Fruit fly (Drosophila melanogaster) whole organism, embryonic: ENCODE measurements around the gene CG5262.

Experiments
- Aef1 ChIP-seq: fragments of 200-800 bp; sonication (Bioruptor generic); IDR thresholded peaks from 3 replicates; pipeline ENCODE4 v1.3.6; 2022; ENCODE audit warnings: missing biosample characterization, missing genetic modification characterization
- CG1024 ChIP-seq: fragments of 200-800 bp; sonication (Bioruptor generic); IDR thresholded peaks from 2 replicates; pipeline ENCODE4 v1.3.6; 2022; ENCODE audit warnings: missing biosample characterization, missing genetic modification characterization
- CG15696 ChIP-seq: fragments of 200-800 bp; sonication (Bioruptor generic); optimal IDR thresholded peaks from 2 replicates; lab custom pipeline; 2019; ENCODE audit warnings: missing biosample characterization, mild to moderate bottlenecking, missing genetic modification characterization, moderate library complexity
- CG17612 ChIP-seq: fragments of 200-800 bp; sonication (Bioruptor generic); IDR thresholded peaks from 2 replicates; pipeline ENCODE4 v1.3.6; 2022; ENCODE audit warnings: missing biosample characterization, missing genetic modification characterization
- CG17912 ChIP-seq: fragments of 200-800 bp; sonication (Bioruptor generic); optimal IDR thresholded peaks from 2 replicates; lab custom pipeline; 2018; ENCODE audit warnings: missing biosample characterization, mild to moderate bottlenecking, missing genetic modification characterization
- CG2199 ChIP-seq: fragments of 200-800 bp; sonication (Bioruptor generic); IDR thresholded peaks from 3 replicates; pipeline ENCODE4 v1.3.6; 2022; ENCODE audit warnings: missing biosample characterization, missing genetic modification characterization
- CG2202 ChIP-seq: fragments of 200-800 bp; sonication (Bioruptor generic); optimal IDR thresholded peaks from 2 replicates; lab custom pipeline; 2018; ENCODE audit warnings: missing biosample characterization, mild to moderate bottlenecking, missing genetic modification characterization
- CG2712 ChIP-seq: fragments of 200-800 bp; optimal IDR thresholded peaks from 3 replicates; lab custom pipeline; 2019; ENCODE audit warnings: missing biosample characterization, mild to moderate bottlenecking, missing genetic modification characterization, moderate library complexity
- CG3065 ChIP-seq: fragments of 200-800 bp; sonication (Bioruptor generic); optimal IDR thresholded peaks from 2 replicates; lab custom pipeline; 2016; ENCODE audit warnings: missing biosample characterization, missing genetic modification characterization
- CG32767 ChIP-seq: fragments of 200-800 bp; sonication (Bioruptor generic); IDR thresholded peaks from 2 replicates; pipeline ENCODE4 v1.3.6; 2022; ENCODE audit warnings: missing biosample characterization, missing genetic modification characterization
- CG34376 ChIP-seq: fragments of 200-800 bp; sonication (Bioruptor generic); optimal IDR thresholded peaks from 2 replicates; lab custom pipeline; 2018; ENCODE audit warnings: missing biosample characterization, mild to moderate bottlenecking, missing genetic modification characterization
- CG5245 ChIP-seq: fragments of 200-800 bp; sonication (Bioruptor generic); optimal IDR thresholded peaks from 3 replicates; lab custom pipeline; 2016; ENCODE audit warnings: missing biosample characterization, missing genetic modification characterization
- CG6654 ChIP-seq: fragments of 200-800 bp; sonication (Bioruptor generic); optimal IDR thresholded peaks from 2 replicates; lab custom pipeline; 2017; ENCODE audit warnings: missing biosample characterization, mild to moderate bottlenecking, missing genetic modification characterization
- CG7271 ChIP-seq: fragments of 200-800 bp; sonication (Bioruptor generic); optimal IDR thresholded peaks from 2 replicates; lab custom pipeline; 2018; ENCODE audit warnings: missing biosample characterization, mild to moderate bottlenecking, missing genetic modification characterization, moderate library complexity
- CG7357 ChIP-seq: fragments of 200-800 bp; sonication (Bioruptor generic); IDR thresholded peaks from 3 replicates; pipeline ENCODE4 v1.3.6; 2022; ENCODE audit warnings: missing biosample characterization, missing genetic modification characterization
- CG9215 ChIP-seq: fragments of 200-800 bp; sonication (Bioruptor generic); IDR thresholded peaks from 2 replicates; pipeline ENCODE4 v1.3.6; 2022; ENCODE audit warnings: missing biosample characterization, missing genetic modification characterization
- CG9932 ChIP-seq: fragments of 200-800 bp; sonication (Bioruptor generic); IDR thresholded peaks from 2 replicates; pipeline ENCODE4 v1.3.6; 2022; ENCODE audit warnings: missing biosample characterization, missing genetic modification characterization
- Chrac-16 ChIP-seq: fragments of 200-800 bp; sonication (Bioruptor generic); optimal IDR thresholded peaks from 3 replicates; lab custom pipeline; 2016; ENCODE audit warnings: missing biosample characterization, missing genetic modification characterization
- Deaf1 ChIP-seq: fragments of 200-800 bp; optimal IDR thresholded peaks from 3 replicates; lab custom pipeline; 2019; ENCODE audit warnings: missing biosample characterization, mild to moderate bottlenecking, missing genetic modification characterization, moderate library complexity
- Dp ChIP-seq: fragments of 200-800 bp; sonication (Bioruptor generic); optimal IDR thresholded peaks from 2 replicates; lab custom pipeline; 2018; ENCODE audit warnings: missing biosample characterization, mild to moderate bottlenecking, missing genetic modification characterization, moderate library complexity
- E2f2 ChIP-seq: fragments of 200-800 bp; sonication (Bioruptor generic); IDR thresholded peaks from 2 replicates; pipeline ENCODE4 v1.3.6; 2022; ENCODE audit warnings: missing biosample characterization, missing genetic modification characterization
- Hey ChIP-seq: fragments of 200-800 bp; sonication (Bioruptor generic); optimal IDR thresholded peaks from 3 replicates; lab custom pipeline; 2018; ENCODE audit warnings: missing biosample characterization, mild to moderate bottlenecking, missing genetic modification characterization
- Sry-β ChIP-seq: fragments of 200-800 bp; sonication (Bioruptor generic); optimal IDR thresholded peaks from 2 replicates; lab custom pipeline; 2018; ENCODE audit warnings: missing biosample characterization, mild to moderate bottlenecking, missing genetic modification characterization, moderate library complexity
- aop ChIP-seq: fragments of 200-800 bp; sonication (Bioruptor generic); IDR thresholded peaks from 2 replicates; pipeline ENCODE4 v1.3.6; 2022; ENCODE audit warnings: missing biosample characterization, missing genetic modification characterization
- bab2 ChIP-seq: fragments of 200-800 bp; sonication (Bioruptor generic); optimal IDR thresholded peaks from 2 replicates; lab custom pipeline; 2016; ENCODE audit warnings: missing biosample characterization, missing genetic modification characterization
- bbx ChIP-seq: fragments of 200-800 bp; sonication (Bioruptor generic); IDR thresholded peaks from 2 replicates; pipeline ENCODE4 v1.3.6; 2022; ENCODE audit warnings: missing biosample characterization, missing genetic modification characterization; ENCODE audit not compliant: partially characterized antibody
- chm ChIP-seq: fragments of 200-800 bp; sonication (Bioruptor generic); IDR thresholded peaks from 2 replicates; pipeline ENCODE4 v1.3.6; 2022; ENCODE audit warnings: missing biosample characterization, missing genetic modification characterization
- dysf ChIP-seq: fragments of 200-800 bp; sonication (Bioruptor generic); IDR thresholded peaks from 3 replicates; pipeline ENCODE4 v1.3.6; 2022; ENCODE audit warnings: missing biosample characterization, missing genetic modification characterization
- fd102C ChIP-seq: fragments of 200-800 bp; sonication (Bioruptor generic); optimal IDR thresholded peaks from 2 replicates; lab custom pipeline; 2018; ENCODE audit warnings: missing biosample characterization, mild to moderate bottlenecking, missing genetic modification characterization, moderate library complexity
- fru ChIP-seq: fragments of >200 bp; optimal IDR thresholded peaks from 2 replicates; lab custom pipeline; 2017
- grau ChIP-seq: fragments of 200-800 bp; optimal IDR thresholded peaks from 3 replicates; lab custom pipeline; 2019; ENCODE audit warnings: missing biosample characterization, mild to moderate bottlenecking, missing genetic modification characterization, moderate library complexity
- hb ChIP-seq: fragments of 200-800 bp; sonication (Bioruptor generic); IDR thresholded peaks from 3 replicates; pipeline ENCODE4 v1.3.6; 2022; ENCODE audit warnings: missing biosample characterization, missing genetic modification characterization; ENCODE audit not compliant: partially characterized antibody
- hbn ChIP-seq: fragments of 200-800 bp; sonication (Bioruptor generic); IDR thresholded peaks from 2 replicates; pipeline ENCODE4 v1.3.6; 2022; ENCODE audit warnings: missing biosample characterization, missing genetic modification characterization; ENCODE audit not compliant: partially characterized antibody
- jing ChIP-seq: fragments of 200-800 bp; sonication (Bioruptor generic); optimal IDR thresholded peaks from 2 replicates; lab custom pipeline; 2018; ENCODE audit warnings: missing biosample characterization, mild to moderate bottlenecking, missing genetic modification characterization
- lmd ChIP-seq: fragments of 200-800 bp; sonication (Bioruptor generic); IDR thresholded peaks from 2 replicates; pipeline ENCODE4 v1.3.6; 2022; ENCODE audit warnings: missing biosample characterization, missing genetic modification characterization
- lov ChIP-seq, 2 experiments: fragments of 200-800 bp in 1 of 2; fragments of >200 bp in 1 of 2; sonication (Bioruptor generic) in 1 of 2; IDR thresholded peaks in 1 of 2; optimal IDR thresholded peaks in 1 of 2; 2 replicates in 1 of 2; 3 replicates in 1 of 2; pipeline versions ENCODE4 v1.3.6 to Lab custom; 2017 to 2022; ENCODE audit warnings: missing biosample characterization in 1 of 2, missing genetic modification characterization in 1 of 2
- pan ChIP-seq, 4 experiments: fragments of >200 bp in 3 of 4; fragments of 200-800 bp in 1 of 4; sonication (Bioruptor generic) in 1 of 4; optimal IDR thresholded peaks in 3 of 4; IDR thresholded peaks in 1 of 4; 2 replicates each; pipeline versions ENCODE4 v1.3.6 to Lab custom; 2017 to 2022; ENCODE audit warnings: missing biosample characterization in 2 of 4, missing genetic modification characterization in 2 of 4, mixed read lengths in 1 of 4
- schlank ChIP-seq: fragments of 200-800 bp; sonication (Bioruptor generic); optimal IDR thresholded peaks from 2 replicates; lab custom pipeline; 2018; ENCODE audit warnings: missing biosample characterization, mild to moderate bottlenecking, missing genetic modification characterization
- stc ChIP-seq: fragments of 200-800 bp; sonication (Bioruptor generic); IDR thresholded peaks from 2 replicates; pipeline ENCODE4 v1.3.6; 2022; ENCODE audit warnings: missing biosample characterization, missing genetic modification characterization
- tio ChIP-seq: fragments of 200-800 bp; sonication (Bioruptor generic); optimal IDR thresholded peaks from 2 replicates; lab custom pipeline; 2017; ENCODE audit warnings: missing biosample characterization, missing genetic modification characterization, inconsistent platforms
- toy ChIP-seq: fragments of 200-800 bp; sonication (Bioruptor generic); IDR thresholded peaks from 2 replicates; pipeline ENCODE4 v1.3.6; 2022; ENCODE audit warnings: missing biosample characterization, missing genetic modification characterization
- trem ChIP-seq: fragments of 200-800 bp; optimal IDR thresholded peaks from 3 replicates; lab custom pipeline; 2019; ENCODE audit warnings: missing biosample characterization, mild to moderate bottlenecking, missing genetic modification characterization, moderate library complexity
- tx ChIP-seq: fragments of 200-800 bp; sonication (Bioruptor generic); optimal IDR thresholded peaks from 2 replicates; lab custom pipeline; 2016; ENCODE audit warnings: missing biosample characterization, missing genetic modification characterization
- vnd ChIP-seq: fragments of 200-800 bp; sonication (Bioruptor generic); IDR thresholded peaks from 3 replicates; pipeline ENCODE4 v1.3.6; 2022; ENCODE audit warnings: missing biosample characterization, missing genetic modification characterization; ENCODE audit not compliant: partially characterized antibody
- wor ChIP-seq: fragments of 200-800 bp; sonication (Bioruptor generic); IDR thresholded peaks from 2 replicates; pipeline ENCODE4 v1.3.6; 2022; ENCODE audit warnings: missing biosample characterization, missing genetic modification characterization
- zfh1 ChIP-seq: fragments of 200-800 bp; sonication (Bioruptor generic); IDR thresholded peaks from 3 replicates; pipeline ENCODE4 v1.3.6; 2022; ENCODE audit warnings: missing biosample characterization, missing genetic modification characterization
- zfh2 ChIP-seq: fragments of 200-800 bp; sonication (Bioruptor generic); optimal IDR thresholded peaks from 2 replicates; lab custom pipeline; 2016; ENCODE audit warnings: missing biosample characterization, missing genetic modification characterization

The CG5262 gene

DNA sequence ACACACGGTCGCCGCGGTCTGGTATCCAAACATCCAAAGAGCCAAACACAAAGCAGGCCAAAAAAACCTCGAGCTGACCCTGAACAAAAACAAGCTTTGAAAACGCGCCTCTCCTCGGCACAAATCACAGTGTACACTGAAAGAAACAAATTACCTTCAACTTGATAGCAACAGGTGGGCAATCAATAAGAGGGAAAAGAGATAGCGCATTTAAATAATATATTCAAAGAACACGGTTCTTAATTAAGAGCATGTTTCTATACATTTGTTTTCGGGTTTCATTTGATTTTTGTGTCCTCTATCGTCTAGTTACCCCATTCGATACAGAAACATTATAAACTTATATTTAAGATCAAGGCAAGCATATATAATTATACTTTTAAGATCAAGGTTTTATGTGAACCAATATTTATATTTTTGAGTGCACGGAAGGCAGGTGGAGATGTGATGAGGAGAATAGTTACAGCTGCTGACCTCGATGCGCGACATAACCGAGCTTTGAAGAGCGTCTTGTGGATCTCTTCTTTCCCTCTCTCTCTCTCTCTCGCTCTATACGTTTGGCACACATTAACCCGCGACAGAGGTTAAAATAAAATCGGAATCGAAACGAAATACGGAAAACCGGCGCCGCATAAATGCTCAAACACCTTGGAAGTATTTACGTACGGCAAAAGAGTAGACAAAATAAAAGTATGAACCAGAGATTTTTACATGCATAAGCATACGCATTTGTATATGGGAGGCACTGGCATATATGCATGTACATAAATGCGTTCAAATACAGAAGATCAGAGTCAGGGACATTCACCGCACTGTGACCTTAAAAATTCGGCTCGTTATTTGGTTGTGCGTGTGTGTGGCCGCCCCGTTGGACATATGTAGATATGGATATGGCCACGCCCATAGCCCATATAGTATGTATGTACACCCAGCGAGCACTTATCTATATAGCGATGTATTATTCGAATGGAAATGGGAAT lies 31.7 kb downstream of the CG5262 start (continued):
- TF ChIP-seq CG34376 (GFP tag; lab: Kevin White, UChicago) (peak; percentile 71), CG6654 (GFP tag; lab: Kevin White, UChicago) (peak; percentile 47), Hey (tag; lab: Kevin White, UChicago) (no peak), CG3065 (GFP tag; lab: Kevin White, UChicago) (peak; percentile 33), CG17912 (GFP tag; lab: Kevin White, UChicago) (no peak), Deaf1 (tag; lab: Kevin White, UChicago) (peak; percentile 60), CG2202 (peak; percentile 57), CG5245 (GFP tag; lab: Kevin White, UChicago) (peak; percentile 70), stc (GFP tag; lab: Robert Waterston, UW) (peak; percentile 74), CG32767 (GFP tag; lab: Robert Waterston, UW) (no peak), zfh2 (GFP tag; lab: Kevin White, UChicago) (peak; percentile 64), jing (GFP tag; lab: Kevin White, UChicago) (peak; percentile 58), CG7271 (tag; lab: Kevin White, UChicago) (peak; percentile 25), tio (GFP tag; lab: Kevin White, UChicago) (peak; percentile 88), Sry-β (GFP tag; lab: Kevin White, UChicago) (peak; percentile 33), E2f2 (GFP tag; lab: Robert Waterston, UW) (peak; percentile 50; the same call in 1 of the 2 replicates), chm (GFP tag; lab: Robert Waterston, UW) (no peak), grau (peak; percentile 91), pan (optimal IDR thresholded peaks at IDR 0.05; lab: Kevin White, UChicago) (no peak), pan (GFP tag; optimal IDR thresholded peaks at IDR 0.05 in 1 of 2, IDR thresholded peaks at IDR 0.05 in 1 of 2) (peak in 1 of 2 experiments; percentile 73), Aef1 (GFP tag; lab: Robert Waterston, UW) (peak; percentile 73), bab2 (peak; percentile 71), hb (GFP tag; lab: Robert Waterston, UW) (no peak), lmd (peak; percentile 85), CG17612 (GFP tag; lab: Robert Waterston, UW) (no peak), fru (no peak), Chrac-16 (GFP tag; lab: Kevin White, UChicago) (peak; percentile 71), CG7357 (GFP tag; lab: Robert Waterston, UW) (peak; percentile 62), vnd (GFP tag; lab: Robert Waterston, UW) (no peak), wor (peak; percentile 40; the same call in 1 of the 2 replicates), zfh1 (GFP tag; lab: Robert Waterston, UW) (peak; percentile 64; the same call in 1 of the 3 replicates), Dp (GFP tag; lab: Kevin White, UChicago) (no peak), CG2199 (GFP tag; lab: Robert Waterston, UW) (no peak; the same call in 2 of the 3 replicates), CG2712 (tag; lab: Kevin White, UChicago) (peak; percentile 90), fd102C (GFP tag; lab: Kevin White, UChicago) (no peak), tx (GFP tag; lab: Kevin White, UChicago) (peak; percentile 75), CG15696 (peak; percentile 48), aop (GFP tag; lab: Robert Waterston, UW) (no peak), lov (optimal IDR thresholded peaks at IDR 0.05; lab: Kevin White, UChicago) (no peak), lov (GFP tag; IDR thresholded peaks at IDR 0.05; lab: Robert Waterston, UW) (no peak), bbx (GFP tag; lab: Robert Waterston, UW) (no peak), CG1024 (GFP tag; lab: Robert Waterston, UW) (0 out of 2 replicates have a peak, but pooled peaks have one; percentile 17), CG9932 (GFP tag; lab: Robert Waterston, UW) (peak; percentile 80), toy (GFP tag; lab: Robert Waterston, UW) (no peak), dysf (GFP tag; lab: Robert Waterston, UW) (peak; percentile 89), CG9215 (GFP tag; lab: Robert Waterston, UW) (peak; percentile 67), trem (tag; lab: Kevin White, UChicago) (peak; percentile 77), hbn (GFP tag; lab: Robert Waterston, UW) (no peak), schlank (tag; lab: Kevin White, UChicago) (peak; percentile 29)
